Worm (Caenorhabditis elegans): ENCODE data around the gene srsx-21.

The srsx-21 gene

DNA sequence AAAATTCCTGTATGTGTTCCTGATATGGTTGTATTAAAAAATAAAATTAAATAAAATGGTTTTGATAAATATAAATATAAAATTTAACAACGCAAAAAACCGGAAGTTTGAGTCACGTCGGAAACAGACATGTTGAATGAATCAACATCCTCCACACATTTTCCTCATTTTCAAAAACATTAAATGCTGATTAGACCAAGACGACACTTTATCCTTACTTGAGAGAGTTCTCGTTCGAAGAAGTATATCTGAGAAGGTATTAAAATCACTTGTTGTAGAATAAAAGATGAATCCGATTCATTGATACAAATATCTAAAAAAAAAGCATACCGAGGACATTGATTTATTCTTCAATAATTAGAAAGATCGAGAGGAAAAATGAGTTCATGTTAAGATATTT is 39.6 kb upstream of the srsx-21 start:
- TF ChIP-seq odd-2 (tag; optimal IDR thresholded peaks at IDR 0.05) (no peak), ceh-14 (tag; optimal IDR thresholded peaks at IDR 0.05) (no peak), ceh-31 (tag; optimal IDR thresholded peaks at IDR 0.05) (no peak), ceh-48 (tag; optimal IDR thresholded peaks at IDR 0.05) (no peak), hlh-6 (tag; optimal IDR thresholded peaks at IDR 0.05) (no peak), fkh-6 (tag; optimal IDR thresholded peaks at IDR 0.05) (no peak), pha-2 (tag; optimal IDR thresholded peaks at IDR 0.05) (no peak), sox-2 (GFP tag; IDR thresholded peaks at IDR 0.05) (no peak), ceh-2 (tag; optimal IDR thresholded peaks at IDR 0.05) (no peak), sdc-2 (tag; optimal IDR thresholded peaks at IDR 0.05) (no peak), fkh-10 (GFP tag; optimal IDR thresholded peaks at IDR 0.05) (no peak)

DNA sequence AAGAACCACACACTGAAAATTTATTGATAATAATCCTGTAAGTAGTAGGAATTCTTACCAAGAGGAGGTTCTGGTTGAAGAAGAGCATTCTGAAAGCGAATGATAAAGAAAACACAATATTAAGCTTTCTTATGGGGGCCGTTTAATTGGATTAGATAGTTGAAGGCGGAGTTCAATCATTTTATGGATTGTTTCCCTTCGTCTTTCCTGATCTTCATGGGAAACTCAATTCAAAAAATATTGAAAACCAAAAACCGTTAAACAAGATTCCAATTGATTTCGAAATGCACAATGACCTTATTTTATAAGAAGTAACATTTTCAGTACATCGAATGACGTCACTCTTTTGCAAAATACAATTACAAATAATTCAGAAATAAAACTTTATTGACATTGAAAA is 38.7 kb upstream of the srsx-21 start, which contains the start of gene F46B6.13:
TSS of gene F46B6.13 (minus strand) at position 101 of the 400 bp plus-strand sequence.
- no peak for TF ChIP-seq Y22D7AL.16 (tag; optimal IDR thresholded peaks at IDR 0.05)
- no peak for TF ChIP-seq hlh-13 (GFP tag; optimal IDR thresholded peaks at IDR 0.05)
- TF ChIP-seq ets-4 (tag; optimal IDR thresholded peaks at IDR 0.05): no peak
- TF ChIP-seq rnt-1 (tag; optimal IDR thresholded peaks at IDR 0.05): no peak
- TF ChIP-seq hlh-6 (tag; optimal IDR thresholded peaks at IDR 0.05): no peak
- no peak for TF ChIP-seq unc-42 (tag; optimal IDR thresholded peaks at IDR 0.05)
- TF ChIP-seq ceh-22 (tag; optimal IDR thresholded peaks at IDR 0.05): no peak
- TF ChIP-seq odd-2 (tag; optimal IDR thresholded peaks at IDR 0.05): no peak
- TF ChIP-seq ceh-18 (tag; optimal IDR thresholded peaks at IDR 0.05): no peak
- no peak for TF ChIP-seq ceh-6 (GFP tag; optimal IDR thresholded peaks at IDR 0.05)
- TF ChIP-seq hlh-30 (tag; optimal IDR thresholded peaks at IDR 0.05; ENCODE audit: insufficient read depth): no peak
- no peak for TF ChIP-seq hlh-15 (tag; optimal IDR thresholded peaks at IDR 0.05)
- no peak for TF ChIP-seq ttx-3 (tag; optimal IDR thresholded peaks at IDR 0.05)
- no peak for TF ChIP-seq ceh-34 (tag; optimal IDR thresholded peaks at IDR 0.05)
- TF ChIP-seq pag-3 (tag; optimal IDR thresholded peaks at IDR 0.05; ENCODE audit: borderline replicate concordance): no peak
- no peak for TF ChIP-seq nhr-11 (tag; optimal IDR thresholded peaks at IDR 0.05)
- no peak for TF ChIP-seq tbx-7 (tag; optimal IDR thresholded peaks at IDR 0.05)
- no peak for TF ChIP-seq ceh-48 (tag; optimal IDR thresholded peaks at IDR 0.05)

DNA sequence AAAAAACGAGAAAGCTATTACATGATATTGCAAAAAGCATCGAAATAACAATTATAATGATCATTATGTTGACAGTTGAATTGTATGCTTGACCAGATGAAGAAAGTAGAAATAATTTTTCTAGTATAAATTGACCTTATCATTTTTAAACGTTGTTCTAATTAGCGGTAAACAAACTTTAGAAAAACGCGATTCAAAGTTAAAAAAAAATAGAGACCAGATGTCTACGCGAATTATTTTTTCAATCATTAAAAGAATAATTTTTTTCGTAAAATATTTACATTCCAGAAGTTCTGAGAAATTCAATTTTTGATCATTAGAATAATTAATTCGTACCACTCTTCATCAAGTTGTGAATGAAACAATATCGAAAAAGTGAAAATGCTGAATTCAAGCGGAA is 35.8 kb upstream of the srsx-21 start, which contains the start of gene F46B6.10:
TSS of gene F46B6.10 (minus strand) at position 101 of the 400 bp plus-strand sequence.
- TF ChIP-seq ceh-6 (GFP tag; optimal IDR thresholded peaks at IDR 0.05): no peak
- TF ChIP-seq hlh-30 (tag; optimal IDR thresholded peaks at IDR 0.05; ENCODE audit: insufficient read depth): no peak
- no peak for TF ChIP-seq C08G9.2 (tag; optimal IDR thresholded peaks at IDR 0.05)
- no peak for TF ChIP-seq K09A11.1 (tag; optimal IDR thresholded peaks at IDR 0.05; ENCODE audit: insufficient read depth)
- TF ChIP-seq unc-55 (GFP tag; optimal IDR thresholded peaks at IDR 0.05): no peak
- no peak for TF ChIP-seq pax-1 (tag; optimal IDR thresholded peaks at IDR 0.05)
- no peak for TF ChIP-seq ahr-1 (tag; optimal IDR thresholded peaks at IDR 0.05)
- no peak for TF ChIP-seq dve-1 (tag; optimal IDR thresholded peaks at IDR 0.05)
- no peak for TF ChIP-seq ceh-31 (tag; optimal IDR thresholded peaks at IDR 0.05)
- no peak for TF ChIP-seq ceh-19 (GFP tag; optimal IDR thresholded peaks at IDR 0.05)
- TF ChIP-seq elt-4 (tag; optimal IDR thresholded peaks at IDR 0.05): no peak
- no peak for TF ChIP-seq ceh-22 (tag; optimal IDR thresholded peaks at IDR 0.05)
- no peak for TF ChIP-seq ceh-24 (tag; optimal IDR thresholded peaks at IDR 0.05)
- no peak for TF ChIP-seq fax-1 (tag; optimal IDR thresholded peaks at IDR 0.05)
- TF ChIP-seq unc-86 (tag; optimal IDR thresholded peaks at IDR 0.05): no peak
- no peak for TF ChIP-seq gmeb-2 (tag; optimal IDR thresholded peaks at IDR 0.05)
- no peak for TF ChIP-seq pat-9 (tag; optimal IDR thresholded peaks at IDR 0.05)
- no peak for TF ChIP-seq hlh-6 (tag; optimal IDR thresholded peaks at IDR 0.05)
